Fruit fly (Drosophila melanogaster): ENCODE results near the gene mthl15.

DNA sequence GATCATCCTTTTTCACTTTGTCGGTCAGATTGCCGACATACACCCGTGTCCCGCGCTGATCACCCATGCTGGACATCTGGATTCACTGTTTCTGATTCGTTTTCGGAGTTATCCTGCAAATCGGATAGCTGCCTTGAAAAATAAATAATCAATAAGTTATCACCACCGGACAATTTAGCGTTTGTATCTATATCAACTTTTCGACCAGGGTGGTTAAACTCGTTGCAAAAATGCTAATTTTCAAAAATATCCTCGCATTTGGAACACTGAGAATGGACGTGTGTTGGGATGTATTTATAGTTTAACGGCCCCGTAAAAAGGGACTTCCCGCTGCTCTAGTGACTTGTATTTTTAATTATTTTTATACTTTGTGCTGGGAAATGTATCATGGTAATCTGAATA lies 25.2 kb upstream of the mthl15 start, which contains the start of gene Rsf1:
- TF ChIP-seq Hr39 (GFP tag; optimal IDR thresholded peaks at IDR 0.05) = no peak
- TF ChIP-seq CG10669 (GFP tag; optimal IDR thresholded peaks at IDR 0.05) = no peak

Measured in whole organism, prepupa.